Worm (Caenorhabditis elegans): ENCODE measurements around the gene D1005.5.

The D1005.5 gene

ce11 chrX:1454385-1454784 lies 18.4 kb downstream of the D1005.5 start (continued):
- TF ChIP-seq Y105C5A.15 (GFP tag; IDR thresholded peaks at IDR 0.05) (0 out of 2 replicates have a peak, but pooled peaks have one; percentile 45), php-3 (GFP tag; IDR thresholded peaks at IDR 0.05) (peak; percentile 77), rbr-2 (tag; optimal IDR thresholded peaks at IDR 0.05) (peak; percentile 93), attf-4 (tag; optimal IDR thresholded peaks at IDR 0.05) (peak; percentile 70), nhr-41 (GFP tag; IDR thresholded peaks at IDR 0.05) (peak; percentile 80; the same call in 1 of the 2 replicates), lin-13 (GFP tag; optimal IDR thresholded peaks at IDR 0.05) (peak; percentile 44), lin-39 (tag; optimal IDR thresholded peaks at IDR 0.05) (no peak), D1046.2 (GFP tag; IDR thresholded peaks at IDR 0.05) (no peak), jun-1 (tag; optimal IDR thresholded peaks at IDR 0.05) (peak; percentile 96), lin-1 (GFP tag; IDR thresholded peaks at IDR 0.05) (peak; percentile 91)

ce11 chrX:1453770-1454169 lies 19.0 kb downstream of the D1005.5 start, which contains the start of gene cebp-1:
Gene cebp-1, minus strand, starts transcription at chrX:1453868.
- TF ChIP-seq ces-1 (GFP tag; optimal IDR thresholded peaks at IDR 0.05) (no peak), mes-2 (tag; optimal IDR thresholded peaks at IDR 0.05; ENCODE audit: poor library complexity, severe bottlenecking) (peak; percentile 50), aha-1 (tag) (peak; percentile 4), dpl-1 (GFP tag; optimal IDR thresholded peaks at IDR 0.05) (no peak), unc-62 (GFP tag; optimal IDR thresholded peaks at IDR 0.05 in 1 of 2) (peak in 1 of 2 experiments; percentile 88), unc-62 (tag; optimal IDR thresholded peaks at IDR 0.05) (no peak), nhr-77 (tag; optimal IDR thresholded peaks at IDR 0.05) (no peak), lin-39 (tag; optimal IDR thresholded peaks at IDR 0.05) (no peak), hlh-11 (tag; optimal IDR thresholded peaks at IDR 0.05) (peak; percentile 63), pha-4 (GFP tag; IDR thresholded peaks at IDR 0.05) (0 out of 2 replicates have a peak, but pooled peaks have one; percentile 10), pha-4 (tag; optimal IDR thresholded peaks at IDR 0.05) (peak; percentile 67), hlh-30 (tag; optimal IDR thresholded peaks at IDR 0.05; ENCODE audit: insufficient read depth) (peak; percentile 38), daf-16 (GFP tag; optimal IDR thresholded peaks at IDR 0.05) (no peak), daf-16 (tag; optimal IDR thresholded peaks at IDR 0.05) (peak; percentile 67), lsy-2 (tag; optimal IDR thresholded peaks at IDR 0.05) (peak in 1 of 2 experiments; percentile 9), dmd-6 (GFP tag; IDR thresholded peaks at IDR 0.05) (peak; percentile 59), pqm-1 (tag; optimal IDR thresholded peaks at IDR 0.05) (peak; percentile 48), nhr-42 (GFP tag; IDR thresholded peaks at IDR 0.05) (no peak), daf-8 (GFP tag; IDR thresholded peaks at IDR 0.05) (no peak), snpc-4 (tag; optimal IDR thresholded peaks at IDR 0.05) (no peak), nhr-41 (GFP tag; IDR thresholded peaks at IDR 0.05) (no peak), nhr-102 (tag; optimal IDR thresholded peaks at IDR 0.05) (no peak), Y105C5A.15 (GFP tag; IDR thresholded peaks at IDR 0.05) (no peak), lim-7 (GFP tag; IDR thresholded peaks at IDR 0.05) (no peak), fos-1 (tag; optimal IDR thresholded peaks at IDR 0.05) (peak; percentile 13), lin-38 (GFP tag; IDR thresholded peaks at IDR 0.05) (no peak), dve-1 (tag; optimal IDR thresholded peaks at IDR 0.05; ENCODE audit: insufficient read depth) (peak; percentile 56)

- peak; percentile 22 for TF ChIP-seq T26A8.4 (GFP tag; IDR thresholded peaks at IDR 0.05)
- peak; percentile 5; the same call in 1 of the 2 replicates for TF ChIP-seq egl-43 (GFP tag; IDR thresholded peaks at IDR 0.05)
- TF ChIP-seq arid-1 (GFP tag; conservative IDR thresholded peaks at IDR 0.05): peak; percentile 51; the same call in 1 of the 2 replicates
- TF ChIP-seq unc-62 (GFP tag; optimal IDR thresholded peaks at IDR 0.05 in 1 of 2): no peak
- no peak for TF ChIP-seq unc-62 (tag; optimal IDR thresholded peaks at IDR 0.05)
- 0 out of 2 replicates have a peak, but pooled peaks have one; percentile 40 for TF ChIP-seq F44E2.7 (GFP tag; IDR thresholded peaks at IDR 0.05)
- peak; percentile 12 for TF ChIP-seq spr-3 (GFP tag; optimal IDR thresholded peaks at IDR 0.05)
- TF ChIP-seq lsy-2 (tag; optimal IDR thresholded peaks at IDR 0.05): peak in 1 of 2 experiments; percentile 43
- no peak for TF ChIP-seq nhr-77 (tag; optimal IDR thresholded peaks at IDR 0.05)
- TF ChIP-seq nhr-48 (tag; optimal IDR thresholded peaks at IDR 0.05): no peak
- TF ChIP-seq D1046.2 (GFP tag; IDR thresholded peaks at IDR 0.05): 0 out of 2 replicates have a peak, but pooled peaks have one; percentile 35
- no peak for TF ChIP-seq jun-1 (tag; optimal IDR thresholded peaks at IDR 0.05)
- no peak for TF ChIP-seq hlh-30 (tag; optimal IDR thresholded peaks at IDR 0.05; ENCODE audit: insufficient read depth)
- TF ChIP-seq aha-1 (tag): peak; percentile 75
- TF ChIP-seq sdz-12 (GFP tag; optimal IDR thresholded peaks at IDR 0.05): peak; percentile 22
- 0 out of 2 replicates have a peak, but pooled peaks have one; percentile 73 for TF ChIP-seq daf-19 (GFP tag; conservative IDR thresholded peaks at IDR 0.05)
- TF ChIP-seq mep-1 (tag; optimal IDR thresholded peaks at IDR 0.05): peak; percentile 36
- TF ChIP-seq duxl-1 (tag; optimal IDR thresholded peaks at IDR 0.05; ENCODE audit: poor library complexity): peak; percentile 29
- peak; percentile 7; the same call in 1 of the 2 replicates for TF ChIP-seq pha-4 (GFP tag; IDR thresholded peaks at IDR 0.05)
- no peak for TF ChIP-seq pha-4 (tag; optimal IDR thresholded peaks at IDR 0.05)
- TF ChIP-seq ama-1 (optimal IDR thresholded peaks at IDR 0.05): peak; percentile 7
- TF ChIP-seq daf-16 (GFP tag; optimal IDR thresholded peaks at IDR 0.05): no peak
- no peak for TF ChIP-seq daf-16 (tag; optimal IDR thresholded peaks at IDR 0.05)
Measured at ce11 chrX:1451816-1452602, 20.8 kb downstream of the D1005.5 start.

All from whole organism, L4 larva.